Worm (Caenorhabditis elegans) whole organism, young adult: Measurements from ENCODE around the gene skpo-1.

Experiments used
- B0035.1 ChIP-seq: sonication (generic microtip); optimal IDR thresholded peaks from 2 replicates; lab custom pipeline; 2016; ENCODE audit warnings: missing genetic modification characterization, mild to moderate bottlenecking, missing compliant biosample characterization, missing genotype, missing genetic modification reagents
- C17E4.6 ChIP-seq: fragments of 200-800 bp; sonication (Bioruptor generic); IDR thresholded peaks from 2 replicates; pipeline ENCODE4 v1.3.6; 2022; ENCODE audit warnings: missing genetic modification reagents, missing genetic modification characterization, missing compliant biosample characterization
- T26A5.8 ChIP-seq: sonication (generic microtip); optimal IDR thresholded peaks from 2 replicates; lab custom pipeline; 2016; ENCODE audit warnings: missing genetic modification characterization, missing compliant biosample characterization
- akir-1 ChIP-seq: fragments of 200-800 bp; sonication (Bioruptor generic); optimal IDR thresholded peaks from 2 replicates; lab custom pipeline; 2018; ENCODE audit warnings: mild to moderate bottlenecking, missing genetic modification characterization, moderate library complexity, missing compliant biosample characterization
- ama-1 ChIP-seq, 3 experiments: fragments of 150-350 bp in 1 of 3; sonication (generic microtip) in 2 of 3; optimal IDR thresholded peaks; 2 replicates each; lab custom pipeline; 2014 to 2018; ENCODE audit warnings: missing biosample characterization in 2 of 3, missing genetic modification characterization in 2 of 3, missing genetic modification reagents in 2 of 3
- efl-1 ChIP-seq: fragments of 150-350 bp; optimal IDR thresholded peaks from 2 replicates; lab custom pipeline; 2014; ENCODE audit warnings: missing biosample characterization, missing genetic modification reagents, missing genetic modification characterization
- let-607 ChIP-seq, 2 experiments: fragments of 200-800 bp in 1 of 2; sonication (Bioruptor generic) in 1 of 2; sonication (generic microtip) in 1 of 2; optimal IDR thresholded peaks; 2 replicates each; lab custom pipeline; 2016 to 2018; ENCODE audit warnings: mild to moderate bottlenecking in 2 of 2, missing compliant biosample characterization in 2 of 2, missing genetic modification characterization in 2 of 2, moderate library complexity in 2 of 2, missing genotype in 1 of 2
- madf-6 ChIP-seq: fragments of 200-800 bp; sonication (Bioruptor generic); IDR thresholded peaks from 2 replicates; pipeline ENCODE4 v1.3.6; 2022; ENCODE audit warnings: missing genetic modification reagents, missing genetic modification characterization, missing compliant biosample characterization
- nhr-80 ChIP-seq: sonication (generic microtip); optimal IDR thresholded peaks from 2 replicates; lab custom pipeline; 2016; ENCODE audit warnings: missing genetic modification characterization, missing compliant biosample characterization
- pha-4 ChIP-seq: fragments of 150-350 bp; sonication (generic microtip); optimal IDR thresholded peaks from 2 replicates; lab custom pipeline; 2014; ENCODE audit warnings: missing biosample characterization, missing genetic modification reagents, missing genetic modification characterization
- repo-1 ChIP-seq: sonication (generic microtip); optimal IDR thresholded peaks from 2 replicates; lab custom pipeline; 2017; ENCODE audit warnings: mild to moderate bottlenecking, missing genetic modification characterization, missing compliant biosample characterization
- xnd-1 ChIP-seq: sonication (generic microtip); optimal IDR thresholded peaks from 2 replicates; lab custom pipeline; 2016; ENCODE audit warnings: missing genotype, missing genetic modification reagents, missing genetic modification characterization, missing compliant biosample characterization

DNA sequence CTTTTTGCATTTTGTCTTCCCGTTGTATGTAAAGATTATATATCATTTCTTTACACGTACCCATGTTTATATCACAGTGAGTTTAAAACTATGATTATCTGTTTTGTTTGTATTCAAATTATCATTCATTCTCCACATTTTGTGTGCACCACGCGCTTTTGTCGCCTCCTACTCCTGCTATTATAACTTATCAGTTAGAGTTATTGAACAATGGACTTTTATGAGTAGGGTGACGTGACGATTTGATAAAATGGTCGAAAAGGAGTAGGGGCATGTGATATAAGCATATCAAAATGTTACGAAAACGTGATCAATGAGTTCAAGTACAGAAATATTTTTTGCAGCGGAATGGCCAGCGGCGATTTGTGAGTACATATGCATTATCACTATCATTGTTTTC is 21.8 kb downstream of the skpo-1 start:
- TF ChIP-seq ama-1 (optimal IDR thresholded peaks at IDR 0.05; lab: Kevin White, UChicago) (no peak), ama-1 (GFP tag; optimal IDR thresholded peaks at IDR 0.05; lab: Kevin White, UChicago) (no peak), xnd-1 (no peak), madf-6 (GFP tag; lab: Robert Waterston, UW) (no peak), nhr-80 (peak; percentile 89), B0035.1 (tag; lab: Kevin White, UChicago) (no peak), repo-1 (no peak), C17E4.6 (GFP tag; lab: Robert Waterston, UW) (no peak), let-607 (tag; optimal IDR thresholded peaks at IDR 0.05; lab: Kevin White, UChicago) (no peak), pha-4 (peak; percentile 83), akir-1 (GFP tag; lab: Kevin White, UChicago) (no peak), efl-1 (no peak), T26A5.8 (no peak)
